Fruit fly (Drosophila melanogaster): ENCODE data around the gene Nep7.

- no peak for TF ChIP-seq CG34406 (GFP tag; optimal IDR thresholded peaks at IDR 0.05)
- TF ChIP-seq dsx (GFP tag; optimal IDR thresholded peaks at IDR 0.05; ENCODE audit: poor library complexity, severe bottlenecking), result no peak
- TF ChIP-seq CG11294 (GFP tag; IDR thresholded peaks at IDR 0.05), result no peak
- TF ChIP-seq CG11762 (GFP tag; optimal IDR thresholded peaks at IDR 0.05; ENCODE audit: insufficient read depth), result no peak
- no peak for TF ChIP-seq CG6854 (GFP tag; optimal IDR thresholded peaks at IDR 0.05)
- TF ChIP-seq net (GFP tag; optimal IDR thresholded peaks at IDR 0.05), result no peak
- TF ChIP-seq CG3032 (tag; optimal IDR thresholded peaks at IDR 0.05), result no peak
- no peak for TF ChIP-seq Blimp-1 (GFP tag; optimal IDR thresholded peaks at IDR 0.05)
These were observed 35.9 kb downstream of the Nep7 start, which contains the start of gene CG4815 for dm6 chr3R:27990651-27991050.

All from whole organism, prepupa.